Worm (Caenorhabditis elegans): ENCODE data around the gene srt-33.

DNA sequence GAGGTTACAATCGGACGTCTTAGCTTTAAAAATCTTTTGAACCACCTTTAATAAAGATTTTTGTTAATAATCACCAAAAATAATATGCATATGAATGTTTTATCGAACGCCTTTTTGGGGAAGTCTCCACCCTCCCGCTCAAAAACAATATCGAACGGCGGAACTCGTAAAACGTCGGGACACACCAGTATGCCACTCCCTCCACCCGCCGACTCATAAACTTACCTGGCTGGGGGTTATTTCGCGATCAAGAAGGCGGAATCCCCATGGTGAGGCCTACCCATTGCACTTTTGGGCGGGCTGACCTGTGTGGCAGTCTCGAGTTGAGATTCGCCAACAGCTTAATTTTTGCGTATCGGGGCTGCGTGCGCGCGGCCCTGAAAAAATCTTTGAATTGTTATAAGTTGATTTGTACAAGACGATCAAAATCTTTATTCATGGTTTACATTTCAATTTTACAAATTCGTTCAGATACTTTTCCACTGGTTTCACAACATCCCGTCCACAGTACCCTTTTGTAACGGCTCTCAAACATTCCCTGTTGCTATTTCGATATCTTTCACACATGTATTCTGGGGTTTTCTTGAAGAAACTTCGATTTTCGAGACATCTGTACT is 12.2 kb downstream of the srt-33 start:
- TF ChIP-seq nhr-28 (tag; optimal IDR thresholded peaks at IDR 0.05), result no peak
- no peak for TF ChIP-seq ztf-4 (tag; optimal IDR thresholded peaks at IDR 0.05)
- no peak for TF ChIP-seq fos-1 (tag; optimal IDR thresholded peaks at IDR 0.05)
- no peak for TF ChIP-seq ztf-11 (tag; optimal IDR thresholded peaks at IDR 0.05)
- no peak for TF ChIP-seq dpl-1 (GFP tag; optimal IDR thresholded peaks at IDR 0.05)
- TF ChIP-seq snpc-4 (tag; optimal IDR thresholded peaks at IDR 0.05), result no peak
- no peak for TF ChIP-seq C04F5.9 (tag; optimal IDR thresholded peaks at IDR 0.05)
- TF ChIP-seq lsy-2 (tag; optimal IDR thresholded peaks at IDR 0.05), result no peak
- TF ChIP-seq pax-3 (tag; optimal IDR thresholded peaks at IDR 0.05), result no peak
- TF ChIP-seq nhr-11 (tag; optimal IDR thresholded peaks at IDR 0.05), result no peak
- TF ChIP-seq unc-62 (GFP tag; optimal IDR thresholded peaks at IDR 0.05), result no peak
- TF ChIP-seq lin-39 (tag; optimal IDR thresholded peaks at IDR 0.05), result no peak
- TF ChIP-seq nhr-77 (tag; optimal IDR thresholded peaks at IDR 0.05), result no peak

Data from whole organism, L1 larva.